Worm (Caenorhabditis elegans) whole organism, L4/young adult: ENCODE data around the gene C36A4.11.
"Not testable (repeated sequence)": the region's sequence is repeated elsewhere in the genome, so short reads cannot be mapped to it uniquely, and the experiment has no call there.

Experiments
- W03F9.2 ChIP-seq: fragments of 150-350 bp; optimal IDR thresholded peaks from 2 replicates; lab custom pipeline; 2014; ENCODE audit warnings: missing biosample characterization, missing genetic modification characterization
- him-1 ChIP-seq: sonication (generic microtip); optimal IDR thresholded peaks from 2 replicates; lab custom pipeline; 2016; ENCODE audit warnings: missing genotype, missing genetic modification reagents, missing genetic modification characterization, missing compliant biosample characterization

ce11 chrIII:3843514-3843913 is 3.1 kb downstream of the C36A4.11 start, which contains the start of gene C36A4.4:
- not testable (repeated sequence) for TF ChIP-seq W03F9.2; him-1 (tag; lab: Kevin White, UChicago)
